Fruit fly (Drosophila melanogaster): Measurements from ENCODE around the gene Hs3st-B.

Hs3st-B gene

DNA sequence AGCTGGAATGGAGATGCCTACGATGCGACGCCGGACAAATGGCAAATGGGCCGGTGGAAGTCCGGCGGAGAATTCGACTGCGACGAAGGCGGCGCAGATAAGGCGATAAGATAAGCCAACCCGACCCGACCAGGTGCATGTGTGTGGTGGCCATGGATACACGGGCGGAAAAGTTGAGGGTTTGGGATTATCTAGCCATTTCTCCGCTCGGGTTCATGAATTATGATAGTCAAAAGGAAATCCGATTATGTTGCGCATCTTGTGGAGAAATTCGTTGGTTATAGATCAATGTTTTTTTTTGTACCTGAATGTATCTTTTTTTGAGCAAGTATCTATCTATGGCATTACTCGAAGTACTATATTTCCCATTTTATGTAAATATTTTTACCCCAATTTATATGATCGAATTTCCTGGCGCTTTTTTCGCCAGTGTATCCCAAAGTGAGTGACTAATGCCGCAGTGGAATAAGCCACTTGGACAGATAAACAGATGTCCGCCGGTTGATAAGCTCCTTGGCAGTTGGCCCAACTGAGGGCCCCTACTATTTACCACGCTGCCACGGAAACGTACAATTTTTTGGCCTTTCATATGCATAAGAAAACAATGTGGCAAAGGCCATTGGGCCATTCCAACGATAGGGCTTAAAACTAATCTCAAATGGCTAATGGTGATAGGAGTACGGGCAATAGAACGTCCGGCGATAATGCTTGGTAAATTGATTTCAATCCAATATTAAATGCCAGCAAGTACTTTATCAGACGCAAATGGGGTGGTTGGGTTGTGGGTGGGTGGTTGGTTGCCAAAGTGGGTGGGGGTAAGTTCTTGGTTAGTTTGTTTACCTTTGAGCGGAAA, 1.0 kb upstream of the Hs3st-B start, which contains the start of gene CG7992 (continued):
- TF ChIP-seq B-H2 (GFP tag; optimal IDR thresholded peaks at IDR 0.05) (peak; percentile 16), hbn (GFP tag; IDR thresholded peaks at IDR 0.05; ENCODE audit: partially characterized antibody) (no peak), CG12391 (tag; optimal IDR thresholded peaks at IDR 0.05) (peak; percentile 55), CG3726 (GFP tag; IDR thresholded peaks at IDR 0.05) (no peak), fd64A (GFP tag; optimal IDR thresholded peaks at IDR 0.05) (no peak), lov (optimal IDR thresholded peaks at IDR 0.05) (no peak), lov (GFP tag; IDR thresholded peaks at IDR 0.05) (no peak), Dek (tag; optimal IDR thresholded peaks at IDR 0.05) (peak; percentile 53), repo (GFP tag; optimal IDR thresholded peaks at IDR 0.05) (peak; percentile 34), bcd (GFP tag; optimal IDR thresholded peaks at IDR 0.05) (no peak), mirr (GFP tag; optimal IDR thresholded peaks at IDR 0.05) (peak; percentile 92), p53 (GFP tag; optimal IDR thresholded peaks at IDR 0.05) (peak; percentile 28), CG3407 (GFP tag; optimal IDR thresholded peaks at IDR 0.05) (no peak), ttk (GFP tag; IDR thresholded peaks at IDR 0.05) (0 out of 2 replicates have a peak, but pooled peaks have one; percentile 23), CG7928 (GFP tag; optimal IDR thresholded peaks at IDR 0.05) (no peak), tio (GFP tag; optimal IDR thresholded peaks at IDR 0.05) (no peak), jigr1 (GFP tag; IDR thresholded peaks at IDR 0.05) (no peak), Sox102F (GFP tag; optimal IDR thresholded peaks at IDR 0.05) (peak; percentile 58), CG18619 (GFP tag; optimal IDR thresholded peaks at IDR 0.05) (peak; percentile 46), en (GFP tag; optimal IDR thresholded peaks at IDR 0.05) (no peak), Lpt (GFP tag; optimal IDR thresholded peaks at IDR 0.05) (no peak), CkIIα-i1 (GFP tag; IDR thresholded peaks at IDR 0.05) (no peak), CG4360 (GFP tag; IDR thresholded peaks at IDR 0.05) (no peak), Hr3 (GFP tag; optimal IDR thresholded peaks at IDR 0.05) (peak; percentile 62), Sin3A (optimal IDR thresholded peaks at IDR 0.05) (no peak), lilli (GFP tag; optimal IDR thresholded peaks at IDR 0.05) (peak; percentile 77), Mad (GFP tag; optimal IDR thresholded peaks at IDR 0.05) (peak; percentile 29), HmgD (GFP tag; optimal IDR thresholded peaks at IDR 0.05) (no peak), CG4328 (GFP tag; optimal IDR thresholded peaks at IDR 0.05) (no peak), CG13894 (tag; optimal IDR thresholded peaks at IDR 0.05) (peak; percentile 4), pan (optimal IDR thresholded peaks at IDR 0.05) (no peak), pan (GFP tag; optimal IDR thresholded peaks at IDR 0.05 in 1 of 2, IDR thresholded peaks at IDR 0.05 in 1 of 2) (peak in 1 of 2 experiments; percentile 51), Med (GFP tag) (peak; percentile 87), CG11456 (GFP tag; IDR thresholded peaks at IDR 0.05) (no peak)

DNA sequence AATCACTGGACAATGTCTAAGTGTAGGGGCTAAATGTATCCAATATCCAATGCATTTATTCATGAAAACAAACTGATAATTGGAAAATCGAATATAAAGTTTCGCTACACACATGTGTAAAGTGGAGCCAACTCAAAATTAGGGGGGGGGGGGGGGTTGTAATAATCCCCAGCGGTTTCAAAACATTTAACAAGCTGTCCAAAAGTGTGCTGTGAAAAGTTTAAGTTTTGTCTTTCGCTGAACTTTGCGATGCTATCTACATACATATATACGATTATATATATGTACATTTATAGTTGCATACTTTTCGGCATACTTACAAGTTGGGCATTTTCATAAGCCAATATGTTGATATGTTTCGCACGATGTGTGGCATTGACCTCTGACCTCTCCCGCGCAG, 900 bp downstream of the Hs3st-B start:
- peak; percentile 98 for TF ChIP-seq CG17612 (GFP tag; IDR thresholded peaks at IDR 0.05)
- peak in 1 of 2 experiments; percentile 67 for TF ChIP-seq Hr78 (GFP tag; optimal IDR thresholded peaks at IDR 0.05)
- peak; percentile 70 for TF ChIP-seq CG8290 (GFP tag; optimal IDR thresholded peaks at IDR 0.05)
- TF ChIP-seq CG8290 (tag; optimal IDR thresholded peaks at IDR 0.05): peak in 1 of 2 experiments; percentile 84
- TF ChIP-seq dan (GFP tag; IDR thresholded peaks at IDR 0.05): no peak
- no peak for TF ChIP-seq sisA (GFP tag; IDR thresholded peaks at IDR 0.05)
